Worm (Caenorhabditis elegans) whole organism, L4/young adult: ENCODE data around the gene srz-31.

Source experiments
- W03F9.2 ChIP-seq: fragments of 150-350 bp; optimal IDR thresholded peaks from 2 replicates; lab custom pipeline; 2014; ENCODE audit warnings: missing biosample characterization, missing genetic modification characterization
- dao-5 ChIP-seq: sonication (generic microtip); optimal IDR thresholded peaks from 2 replicates; lab custom pipeline; 2016; ENCODE audit warnings: missing genotype, missing genetic modification characterization, moderate library complexity, missing compliant biosample characterization
- him-1 ChIP-seq: sonication (generic microtip); optimal IDR thresholded peaks from 2 replicates; lab custom pipeline; 2016; ENCODE audit warnings: missing genotype, missing genetic modification reagents, missing genetic modification characterization, missing compliant biosample characterization

srz-31 gene

DNA sequence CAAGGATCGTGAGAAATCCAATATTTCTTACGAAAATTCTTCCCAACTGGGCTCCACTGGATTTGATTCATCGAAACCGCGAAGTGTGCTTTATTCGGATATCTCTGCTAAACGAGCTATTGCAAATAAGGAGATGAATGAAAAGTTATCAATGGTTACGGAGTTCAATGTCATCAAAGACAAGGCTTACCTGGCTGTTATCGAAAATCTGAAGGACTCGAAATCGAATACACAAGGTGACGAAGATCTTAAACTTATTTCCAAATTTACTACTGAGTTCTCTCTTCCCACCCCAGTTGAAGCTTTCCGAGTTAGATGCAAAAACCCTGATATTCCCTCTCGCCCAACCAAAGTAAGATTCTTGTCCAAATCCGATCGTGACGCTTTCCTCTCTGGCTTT lies 49.1 kb downstream of the srz-31 start:
- TF ChIP-seq dao-5 (tag; lab: Kevin White, UChicago) (no peak), him-1 (tag; lab: Kevin White, UChicago) (no peak), W03F9.2 (tag; lab: Kevin White, UChicago) (no peak)
